Worm (Caenorhabditis elegans) whole organism, young adult: Measurements from ENCODE around the gene M04B2.7.

ENCODE experiments used
- ceh-40 ChIP-seq: fragments of 200-800 bp; sonication (Bioruptor generic); IDR thresholded peaks from 2 replicates; pipeline ENCODE4 v1.3.6; 2022; ENCODE audit warnings: missing genetic modification characterization, missing compliant biosample characterization
- mcd-1 ChIP-seq: fragments of 200-800 bp; sonication (Bioruptor generic); IDR thresholded peaks from 2 replicates; pipeline ENCODE4 v1.3.6; 2022; ENCODE audit warnings: missing genetic modification reagents, missing genetic modification characterization, missing compliant biosample characterization
- tbx-9 ChIP-seq: sonication (generic microtip); optimal IDR thresholded peaks from 2 replicates; lab custom pipeline; 2016; ENCODE audit warnings: borderline replicate concordance, missing genetic modification characterization, inconsistent platforms, missing compliant biosample characterization
- unc-62 ChIP-seq: fragments of 150-350 bp; optimal IDR thresholded peaks from 2 replicates; lab custom pipeline; 2014; ENCODE audit warnings: missing biosample characterization, missing genetic modification reagents, missing genetic modification characterization

DNA sequence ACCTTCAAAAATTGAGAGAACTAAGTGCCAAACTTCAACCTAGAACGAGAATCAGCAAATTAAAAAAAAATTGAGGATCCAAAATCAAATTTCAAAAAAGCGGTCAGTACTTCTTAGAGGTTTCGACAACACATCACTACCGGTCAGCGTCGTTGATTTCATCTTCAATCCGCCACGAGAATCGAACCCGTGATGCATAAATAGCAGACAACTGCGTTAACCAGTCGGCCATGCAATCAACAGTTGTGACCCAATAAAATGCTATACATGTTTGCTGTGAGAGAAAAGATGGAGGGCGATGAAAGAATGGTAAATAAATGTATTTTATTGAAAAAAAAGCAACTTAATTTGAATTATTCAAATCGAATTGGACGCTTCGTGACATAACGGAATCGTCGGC is 1.1 kb upstream of the M04B2.7 start:
- TF ChIP-seq mcd-1 (GFP tag; lab: Robert Waterston, UW) (no peak; the same call in 1 of the 2 replicates), unc-62 (GFP tag; lab: Kevin White, UChicago) (no peak), ceh-40 (GFP tag; lab: Robert Waterston, UW) (no peak; the same call in 1 of the 2 replicates), tbx-9 (tag; lab: Kevin White, UChicago) (no peak)
